Fruit fly (Drosophila melanogaster) whole organism, embryonic: Measurements from ENCODE around the gene UbcE2H.
A peak's percentile ranks its signal among the peaks of the same experiment; 100 is the strongest.

ENCODE experiments used
- Ada2b ChIP-seq: fragments of 200-800 bp; sonication (Bioruptor generic); IDR thresholded peaks from 2 replicates; pipeline ENCODE4 v1.3.6; 2022; ENCODE audit warnings: missing biosample characterization, missing genetic modification characterization
- Bdp1 ChIP-seq: fragments of 200-800 bp; sonication (Bioruptor generic); optimal IDR thresholded peaks from 3 replicates; lab custom pipeline; 2016; ENCODE audit warnings: missing biosample characterization, missing genetic modification characterization
- Bgb ChIP-seq: fragments of 200-800 bp; sonication (Bioruptor generic); IDR thresholded peaks from 2 replicates; pipeline ENCODE4 v1.3.6; 2022; ENCODE audit warnings: missing biosample characterization, missing genetic modification characterization; ENCODE audit not compliant: partially characterized antibody
- Blimp-1 ChIP-seq: fragments of 200-800 bp; sonication (Bioruptor generic); optimal IDR thresholded peaks from 3 replicates; lab custom pipeline; 2018; ENCODE audit warnings: missing biosample characterization, missing genetic modification characterization, mild to moderate bottlenecking, moderate library complexity, missing genetic modification reagents
- CG10959 ChIP-seq: fragments of 200-800 bp; sonication (Bioruptor generic); IDR thresholded peaks from 2 replicates; pipeline ENCODE4 v1.3.6; 2022; ENCODE audit warnings: missing biosample characterization, missing genetic modification characterization
- CG11398 ChIP-seq: fragments of 200-800 bp; sonication (Bioruptor generic); optimal IDR thresholded peaks from 2 replicates; lab custom pipeline; 2016; ENCODE audit warnings: missing biosample characterization, missing genetic modification characterization
- CG11695 ChIP-seq: fragments of 200-800 bp; sonication (Bioruptor generic); IDR thresholded peaks from 3 replicates; pipeline ENCODE4 v1.3.6; 2022; ENCODE audit warnings: missing biosample characterization, missing genetic modification characterization
- CG12071 ChIP-seq: fragments of 200-800 bp; sonication (Bioruptor generic); optimal IDR thresholded peaks from 3 replicates; lab custom pipeline; 2018; ENCODE audit warnings: missing biosample characterization, mild to moderate bottlenecking, missing genetic modification characterization
- CG12744 ChIP-seq: fragments of 200-800 bp; sonication (Bioruptor generic); optimal IDR thresholded peaks from 2 replicates; lab custom pipeline; 2016; ENCODE audit warnings: missing biosample characterization, missing genetic modification characterization
- CG14860 ChIP-seq: fragments of 200-800 bp; sonication (Bioruptor generic); IDR thresholded peaks from 3 replicates; pipeline ENCODE4 v1.3.6; 2022; ENCODE audit warnings: missing biosample characterization, missing genetic modification characterization; ENCODE audit not compliant: partially characterized antibody
- CG17361 ChIP-seq: fragments of 200-800 bp; sonication (Bioruptor generic); IDR thresholded peaks from 3 replicates; pipeline ENCODE4 v1.3.6; 2022; ENCODE audit warnings: missing biosample characterization, missing genetic modification characterization
- CG18764 ChIP-seq: fragments of 200-800 bp; sonication (Bioruptor generic); optimal IDR thresholded peaks from 3 replicates; lab custom pipeline; 2016; ENCODE audit warnings: missing biosample characterization, missing genetic modification characterization
- CG2116 ChIP-seq: fragments of 200-800 bp; sonication (Bioruptor generic); optimal IDR thresholded peaks from 3 replicates; lab custom pipeline; 2018; ENCODE audit warnings: missing biosample characterization, mild to moderate bottlenecking, missing genetic modification characterization
- CG2875 ChIP-seq: fragments of 200-800 bp; sonication (Bioruptor generic); optimal IDR thresholded peaks from 2 replicates; lab custom pipeline; 2017; ENCODE audit warnings: missing biosample characterization, mild to moderate bottlenecking, missing genetic modification characterization, missing genetic modification reagents
- CG3065 ChIP-seq: fragments of 200-800 bp; sonication (Bioruptor generic); optimal IDR thresholded peaks from 2 replicates; lab custom pipeline; 2016; ENCODE audit warnings: missing biosample characterization, missing genetic modification characterization
- CG31224 ChIP-seq: fragments of 200-800 bp; sonication (Bioruptor generic); IDR thresholded peaks from 2 replicates; pipeline ENCODE4 v1.3.6; 2022; ENCODE audit warnings: missing biosample characterization, missing genetic modification characterization
- CG31365 ChIP-seq: fragments of 200-800 bp; sonication (Bioruptor generic); optimal IDR thresholded peaks from 2 replicates; lab custom pipeline; 2018; ENCODE audit warnings: missing biosample characterization, mild to moderate bottlenecking, missing genetic modification characterization
- CG32772 ChIP-seq: fragments of 200-800 bp; sonication (Bioruptor generic); IDR thresholded peaks from 2 replicates; pipeline ENCODE4 v1.3.6; 2022; ENCODE audit warnings: missing biosample characterization, missing genetic modification characterization
- CG3726 ChIP-seq: fragments of 200-800 bp; sonication (Bioruptor generic); IDR thresholded peaks from 3 replicates; pipeline ENCODE4, ENCODE4 v1.3.6; 2022; ENCODE audit warnings: missing biosample characterization, missing genetic modification characterization
- CG4854 ChIP-seq: fragments of 200-800 bp; sonication (Bioruptor generic); optimal IDR thresholded peaks from 2 replicates; lab custom pipeline; 2016; ENCODE audit warnings: missing biosample characterization, missing genetic modification characterization, inconsistent platforms
- CG5180 ChIP-seq: fragments of 200-800 bp; sonication (Bioruptor generic); optimal IDR thresholded peaks from 3 replicates; lab custom pipeline; 2017; ENCODE audit warnings: missing biosample characterization, missing genetic modification characterization, mild to moderate bottlenecking, moderate library complexity, missing genetic modification reagents
- CG6654 ChIP-seq: fragments of 200-800 bp; sonication (Bioruptor generic); optimal IDR thresholded peaks from 2 replicates; lab custom pipeline; 2017; ENCODE audit warnings: missing biosample characterization, mild to moderate bottlenecking, missing genetic modification characterization
- CG6765 ChIP-seq: fragments of 200-800 bp; sonication (Bioruptor generic); optimal IDR thresholded peaks from 3 replicates; lab custom pipeline; 2017; ENCODE audit warnings: missing biosample characterization, mild to moderate bottlenecking, missing genetic modification characterization
- CG7372 ChIP-seq: fragments of 200-800 bp; sonication (Bioruptor generic); IDR thresholded peaks from 2 replicates; pipeline ENCODE4 v1.3.6; 2022; ENCODE audit warnings: missing biosample characterization, missing genetic modification characterization
- CG7786 ChIP-seq: fragments of 200-800 bp; sonication (Bioruptor generic); optimal IDR thresholded peaks from 2 replicates; lab custom pipeline; 2016; ENCODE audit warnings: missing biosample characterization, missing genetic modification characterization
- CG8944 ChIP-seq: fragments of 200-800 bp; sonication (Bioruptor generic); optimal IDR thresholded peaks from 3 replicates; lab custom pipeline; 2016; ENCODE audit warnings: missing biosample characterization, missing genetic modification characterization
- CG9215 ChIP-seq: fragments of 200-800 bp; sonication (Bioruptor generic); IDR thresholded peaks from 2 replicates; pipeline ENCODE4 v1.3.6; 2022; ENCODE audit warnings: missing biosample characterization, missing genetic modification characterization
- Dad ChIP-seq: fragments of 200-800 bp; sonication (Bioruptor generic); optimal IDR thresholded peaks from 3 replicates; lab custom pipeline; 2016; ENCODE audit warnings: missing biosample characterization, missing genetic modification characterization
- Dip2 ChIP-seq: fragments of 200-800 bp; sonication (Bioruptor generic); IDR thresholded peaks from 2 replicates; pipeline ENCODE4 v1.3.6; 2022; ENCODE audit warnings: missing biosample characterization, missing genetic modification characterization
- HmgZ ChIP-seq: fragments of 200-800 bp; sonication (Bioruptor generic); optimal IDR thresholded peaks from 2 replicates; lab custom pipeline; 2018; ENCODE audit warnings: missing biosample characterization, mild to moderate bottlenecking, missing genetic modification characterization
- Hmr ChIP-seq: fragments of 200-800 bp; sonication (Bioruptor generic); optimal IDR thresholded peaks from 3 replicates; lab custom pipeline; 2017; ENCODE audit warnings: mild to moderate bottlenecking, missing biosample characterization, missing genetic modification reagents, missing genetic modification characterization
- Hr39 ChIP-seq: fragments of >200 bp; optimal IDR thresholded peaks from 2 replicates; lab custom pipeline; 2017
- Kr ChIP-seq: fragments of 200-800 bp; sonication (Bioruptor generic); optimal IDR thresholded peaks from 2 replicates; lab custom pipeline; 2017; ENCODE audit warnings: missing biosample characterization, mild to moderate bottlenecking, missing genetic modification characterization
- Ravus ChIP-seq: fragments of 200-800 bp; sonication (Bioruptor generic); IDR thresholded peaks from 2 replicates; pipeline ENCODE4 v1.3.6; 2022; ENCODE audit warnings: missing biosample characterization, missing genetic modification characterization
- Spps ChIP-seq: fragments of 200-800 bp; sonication (Bioruptor generic); optimal IDR thresholded peaks from 2 replicates; lab custom pipeline; 2018; ENCODE audit warnings: missing biosample characterization, mild to moderate bottlenecking, missing genetic modification characterization
- cas ChIP-seq: fragments of 200-800 bp; sonication (Bioruptor generic); IDR thresholded peaks from 2 replicates; pipeline ENCODE4 v1.3.6; 2022; ENCODE audit warnings: missing biosample characterization, missing genetic modification characterization
- chinmo ChIP-seq: fragments of 200-800 bp; sonication (Bioruptor generic); IDR thresholded peaks from 4 replicates; pipeline ENCODE4 v1.3.6; 2022; ENCODE audit warnings: missing biosample characterization, missing genetic modification characterization; ENCODE audit not compliant: partially characterized antibody
- croc ChIP-seq: fragments of 200-800 bp; sonication (Bioruptor generic); conservative IDR thresholded peaks from 3 replicates; pipeline ENCODE4 v1.3.6; 2022; ENCODE audit warnings: missing biosample characterization, missing genetic modification characterization
- danr ChIP-seq: fragments of 200-800 bp; sonication (Bioruptor generic); IDR thresholded peaks from 2 replicates; pipeline ENCODE4 v1.3.6; 2022; ENCODE audit warnings: missing biosample characterization, missing genetic modification characterization
- dati ChIP-seq: fragments of 200-800 bp; sonication (Bioruptor generic); IDR thresholded peaks from 2 replicates; pipeline ENCODE4 v1.3.6; 2022; ENCODE audit warnings: missing biosample characterization, missing genetic modification characterization
- dimm ChIP-seq: fragments of 200-800 bp; sonication (Bioruptor generic); IDR thresholded peaks from 2 replicates; pipeline ENCODE4 v1.3.6; 2022; ENCODE audit warnings: missing biosample characterization, missing genetic modification characterization
- gce ChIP-seq: fragments of 200-800 bp; sonication (Bioruptor generic); IDR thresholded peaks from 3 replicates; pipeline ENCODE4 v1.3.6; 2022; ENCODE audit warnings: missing biosample characterization, missing genetic modification characterization
- gro ChIP-seq: fragments of 200-800 bp; sonication (Bioruptor generic); optimal IDR thresholded peaks from 2 replicates; lab custom pipeline; 2016; ENCODE audit warnings: missing biosample characterization, missing genetic modification characterization
- gt ChIP-seq: fragments of 200-800 bp; sonication (Bioruptor generic); IDR thresholded peaks from 2 replicates; pipeline ENCODE4 v1.3.6; 2022; ENCODE audit warnings: missing biosample characterization, missing genetic modification characterization
- hth ChIP-seq: fragments of >200 bp; optimal IDR thresholded peaks from 2 replicates; lab custom pipeline; 2017; ENCODE audit warnings: inconsistent platforms
- lab ChIP-seq: fragments of 200-800 bp; sonication (Bioruptor generic); optimal IDR thresholded peaks from 3 replicates; lab custom pipeline; 2017; ENCODE audit warnings: missing biosample characterization, missing genetic modification characterization, mild to moderate bottlenecking, moderate library complexity, missing genetic modification reagents
- shn ChIP-seq: fragments of 200-800 bp; sonication (Bioruptor generic); optimal IDR thresholded peaks from 3 replicates; lab custom pipeline; 2016; ENCODE audit warnings: missing biosample characterization, missing genetic modification characterization
- stc ChIP-seq: fragments of 200-800 bp; sonication (Bioruptor generic); IDR thresholded peaks from 2 replicates; pipeline ENCODE4 v1.3.6; 2022; ENCODE audit warnings: missing biosample characterization, missing genetic modification characterization
- tup ChIP-seq: fragments of 200-800 bp; sonication (Bioruptor generic); optimal IDR thresholded peaks from 2 replicates; lab custom pipeline; 2016; ENCODE audit warnings: missing biosample characterization, mild to moderate bottlenecking, missing genetic modification characterization, moderate library complexity
- tx ChIP-seq: fragments of 200-800 bp; sonication (Bioruptor generic); optimal IDR thresholded peaks from 2 replicates; lab custom pipeline; 2016; ENCODE audit warnings: missing biosample characterization, missing genetic modification characterization

The UbcE2H gene

dm6 chrX:8113386-8114279, 19.8 kb upstream of the UbcE2H start (continued):
- TF ChIP-seq lab (peak; percentile 89), CG18764 (GFP tag; lab: Kevin White, UChicago) (no peak), Hmr (peak; percentile 84), dimm (GFP tag; lab: Robert Waterston, UW) (no peak), CG17361 (GFP tag; lab: Robert Waterston, UW) (0 out of 3 replicates have a peak, but pooled peaks have one; percentile 16), CG11695 (GFP tag; lab: Robert Waterston, UW) (peak; percentile 58; the same call in 2 of the 3 replicates), Hr39 (lab: Kevin White, UChicago) (no peak), CG2116 (no peak), hth (lab: Kevin White, UChicago) (no peak), CG31365 (tag; lab: Kevin White, UChicago) (no peak), CG14860 (GFP tag; lab: Robert Waterston, UW) (no peak), CG6765 (no peak), cas (GFP tag; lab: Robert Waterston, UW) (peak; percentile 52; the same call in 1 of the 2 replicates), CG12744 (GFP tag; lab: Kevin White, UChicago) (peak; percentile 33), Blimp-1 (GFP tag; lab: Kevin White, UChicago) (peak; percentile 17), HmgZ (tag; lab: Kevin White, UChicago) (peak; percentile 61), CG5180 (GFP tag; lab: Kevin White, UChicago) (no peak), Dad (GFP tag; lab: Kevin White, UChicago) (no peak), Ravus (GFP tag; lab: Robert Waterston, UW) (no peak; the same call in 1 of the 2 replicates), CG7372 (GFP tag; lab: Robert Waterston, UW) (peak; percentile 21; the same call in 1 of the 2 replicates), Bdp1 (GFP tag; lab: Kevin White, UChicago) (no peak), Bgb (GFP tag; lab: Robert Waterston, UW) (no peak), CG10959 (no peak), CG6654 (GFP tag; lab: Kevin White, UChicago) (no peak), gce (GFP tag; lab: Robert Waterston, UW) (no peak), tup (GFP tag; lab: Kevin White, UChicago) (peak; percentile 6), CG11398 (GFP tag; lab: Kevin White, UChicago) (no peak), CG2875 (GFP tag; lab: Kevin White, UChicago) (no peak), Ada2b (GFP tag; lab: Robert Waterston, UW) (peak; percentile 73), Dip2 (GFP tag; lab: Robert Waterston, UW) (no peak), CG12071 (GFP tag; lab: Kevin White, UChicago) (peak; percentile 34), gt (GFP tag; lab: Robert Waterston, UW) (no peak), tx (GFP tag; lab: Kevin White, UChicago) (peak; percentile 43), CG8944 (peak; percentile 36), CG4854 (peak; percentile 48), dati (GFP tag; lab: Robert Waterston, UW) (no peak), CG31224 (GFP tag; lab: Robert Waterston, UW) (peak; percentile 62), Spps (tag; lab: Kevin White, UChicago) (no peak), CG3065 (GFP tag; lab: Kevin White, UChicago) (no peak), stc (GFP tag; lab: Robert Waterston, UW) (peak; percentile 33; the same call in 1 of the 2 replicates), CG9215 (GFP tag; lab: Robert Waterston, UW) (peak; percentile 47; the same call in 1 of the 2 replicates), CG3726 (GFP tag; lab: Robert Waterston, UW) (no peak), shn (peak; percentile 14), gro (GFP tag; lab: Kevin White, UChicago) (peak; percentile 22), chinmo (GFP tag; lab: Robert Waterston, UW) (no peak), croc (GFP tag; lab: Robert Waterston, UW) (no peak), CG7786 (GFP tag; lab: Kevin White, UChicago) (peak; percentile 69), CG32772 (GFP tag; lab: Robert Waterston, UW) (0 out of 2 replicates have a peak, but pooled peaks have one; percentile 43), danr (GFP tag; lab: Robert Waterston, UW) (no peak), Kr (no peak)
